Worm (Caenorhabditis elegans) whole organism, L3 larva: ENCODE results near the gene xpb-1.
A peak's percentile ranks its signal among the peaks of the same experiment; 100 is the strongest.

Source experiments
- ZK546.5 ChIP-seq: sonication (generic microtip); optimal IDR thresholded peaks from 2 replicates; lab custom pipeline; 2017; ENCODE audit warnings: missing biosample characterization, missing genetic modification characterization
- aly-2 ChIP-seq: fragments of 150-350 bp; optimal IDR thresholded peaks from 2 replicates; lab custom pipeline; 2014; ENCODE audit warnings: missing biosample characterization, missing genetic modification characterization
- ceh-9 ChIP-seq: sonication (generic microtip); optimal IDR thresholded peaks from 2 replicates; lab custom pipeline; 2018; ENCODE audit warnings: missing biosample characterization, missing genetic modification characterization
- egl-5 ChIP-seq: fragments of 150-350 bp; optimal IDR thresholded peaks from 2 replicates; lab custom pipeline; 2017; ENCODE audit warnings: missing biosample characterization, missing genetic modification reagents, missing genetic modification characterization, inconsistent platforms
- elt-1 ChIP-seq: fragments of 150-350 bp; optimal IDR thresholded peaks from 2 replicates; lab custom pipeline; 2014; ENCODE audit warnings: missing biosample characterization, missing genetic modification characterization
- elt-3 ChIP-seq, 3 experiments: fragments of 150-350 bp in 1 of 3; sonication (generic microtip) in 2 of 3; optimal IDR thresholded peaks; 2 replicates in 2 of 3; 4 replicates in 1 of 3; lab custom pipeline; 2014 to 2017; ENCODE audit warnings: missing biosample characterization in 3 of 3, missing genetic modification characterization in 3 of 3
- eor-1 ChIP-seq, 2 experiments: fragments of 150-350 bp; optimal IDR thresholded peaks; 2 replicates each; lab custom pipeline; 2014 to 2018; ENCODE audit warnings: missing biosample characterization in 2 of 2, missing genetic modification characterization in 2 of 2
- fkh-10 ChIP-seq: sonication (generic microtip); optimal IDR thresholded peaks from 2 replicates; lab custom pipeline; 2017; ENCODE audit warnings: missing biosample characterization, missing genetic modification reagents, missing genetic modification characterization
- fkh-2 ChIP-seq: fragments of 150-350 bp; optimal IDR thresholded peaks from 2 replicates; lab custom pipeline; 2014; ENCODE audit warnings: missing biosample characterization, missing genetic modification reagents, missing genetic modification characterization
- hmg-11 ChIP-seq: sonication (generic microtip); optimal IDR thresholded peaks from 2 replicates; lab custom pipeline; 2016; ENCODE audit warnings: missing genetic modification characterization, missing compliant biosample characterization
- jun-1 ChIP-seq: fragments of 150-350 bp; optimal IDR thresholded peaks from 2 replicates; lab custom pipeline; 2014; ENCODE audit warnings: missing biosample characterization, missing genetic modification reagents, missing genetic modification characterization
- lin-15B ChIP-seq: fragments of 150-350 bp; optimal IDR thresholded peaks from 2 replicates; lab custom pipeline; 2014; ENCODE audit warnings: missing biosample characterization, missing genetic modification characterization
- lsy-12 ChIP-seq: sonication (generic microtip); optimal IDR thresholded peaks from 2 replicates; lab custom pipeline; 2016; ENCODE audit warnings: mild to moderate bottlenecking, missing genetic modification characterization, missing compliant biosample characterization
- mdl-1 ChIP-seq: fragments of 150-350 bp; optimal IDR thresholded peaks from 2 replicates; lab custom pipeline; 2014; ENCODE audit warnings: missing biosample characterization, missing genetic modification characterization
- mml-1 ChIP-seq: fragments of 150-350 bp; sonication (generic microtip); optimal IDR thresholded peaks from 3 replicates; lab custom pipeline; 2014; ENCODE audit warnings: missing biosample characterization, missing genetic modification characterization
- nfya-1 ChIP-seq: sonication (generic microtip); optimal IDR thresholded peaks from 2 replicates; lab custom pipeline; 2017; ENCODE audit warnings: missing genetic modification characterization, mild to moderate bottlenecking, missing compliant biosample characterization, antibody characterized with exemption, moderate library complexity; ENCODE audit not compliant: insufficient read depth
- nhr-11 ChIP-seq: fragments of 150-350 bp; optimal IDR thresholded peaks from 2 replicates; lab custom pipeline; 2014; ENCODE audit warnings: missing biosample characterization, missing genetic modification characterization
- nhr-237 ChIP-seq: fragments of 150-350 bp; optimal IDR thresholded peaks from 2 replicates; lab custom pipeline; 2014; ENCODE audit warnings: missing biosample characterization, missing genetic modification characterization
- nhr-25 ChIP-seq: sonication (generic microtip); optimal IDR thresholded peaks from 2 replicates; lab custom pipeline; 2017; ENCODE audit warnings: missing biosample characterization, missing genetic modification characterization
- nhr-28 ChIP-seq: fragments of 150-350 bp; optimal IDR thresholded peaks from 2 replicates; lab custom pipeline; 2014; ENCODE audit warnings: missing biosample characterization, missing genetic modification characterization
- nhr-67 ChIP-seq: fragments of 150-350 bp; optimal IDR thresholded peaks from 2 replicates; lab custom pipeline; 2014; ENCODE audit warnings: missing biosample characterization, missing genetic modification characterization
- pha-4 ChIP-seq: fragments of 150-350 bp; optimal IDR thresholded peaks from 2 replicates; lab custom pipeline; 2014; ENCODE audit warnings: missing biosample characterization, missing genetic modification reagents, missing genetic modification characterization
- pqm-1 ChIP-seq: fragments of 150-350 bp; optimal IDR thresholded peaks from 2 replicates; lab custom pipeline; 2017; ENCODE audit warnings: missing biosample characterization, missing genetic modification characterization, inconsistent platforms
- skn-1 ChIP-seq: fragments of 150-350 bp; optimal IDR thresholded peaks from 2 replicates; lab custom pipeline; 2014; ENCODE audit warnings: missing biosample characterization, missing genetic modification characterization
- tbx-2 ChIP-seq: sonication (generic microtip); optimal IDR thresholded peaks from 2 replicates; lab custom pipeline; 2016; ENCODE audit warnings: mild to moderate bottlenecking, missing genetic modification characterization, missing compliant biosample characterization
- unc-62 ChIP-seq: fragments of 150-350 bp; sonication (generic microtip); optimal IDR thresholded peaks from 4 replicates; lab custom pipeline; 2014; ENCODE audit warnings: missing biosample characterization, missing genetic modification reagents, missing genetic modification characterization
- ztf-4 ChIP-seq: fragments of 150-350 bp; optimal IDR thresholded peaks from 2 replicates; lab custom pipeline; 2014; ENCODE audit warnings: missing biosample characterization, missing genetic modification characterization

xpb-1 gene

ce11 chrIII:11579380-11579779 lies 52.9 kb downstream of the xpb-1 start:
- TF ChIP-seq nhr-25 (tag; lab: Kevin White, UChicago) (no peak), ztf-4 (tag; lab: Kevin White, UChicago) (no peak), nhr-67 (no peak), lin-15B (no peak), skn-1 (tag; lab: Kevin White, UChicago) (no peak), eor-1 (tag; optimal IDR thresholded peaks at IDR 0.05; lab: Kevin White, UChicago) (no peak), elt-3 (tag; optimal IDR thresholded peaks at IDR 0.05; lab: Kevin White, UChicago) (no peak), unc-62 (no peak), nhr-28 (no peak), jun-1 (tag; lab: Kevin White, UChicago) (no peak)

- TF ChIP-seq elt-3 (tag; optimal IDR thresholded peaks at IDR 0.05; lab: Kevin White, UChicago) (no peak), lin-15B (peak; percentile 64), mml-1 (no peak), ztf-4 (tag; lab: Kevin White, UChicago) (no peak), ceh-9 (tag; lab: Kevin White, UChicago) (no peak), fkh-2 (no peak), mdl-1 (tag; lab: Kevin White, UChicago) (no peak), lsy-12 (no peak), pha-4 (tag; lab: Kevin White, UChicago) (peak; percentile 55), ZK546.5 (no peak), aly-2 (tag; lab: Kevin White, UChicago) (no peak), nhr-11 (tag; lab: Kevin White, UChicago) (no peak), fkh-10 (GFP tag; lab: Kevin White, UChicago) (no peak), tbx-2 (tag; lab: Kevin White, UChicago) (no peak), pqm-1 (peak; percentile 1), egl-5 (tag; lab: Kevin White, UChicago) (peak; percentile 60), nfya-1 (tag; lab: Kevin White, UChicago) (peak; percentile 44), nhr-237 (tag; lab: Kevin White, UChicago) (no peak)
Measured at ce11 chrIII:11580428-11580885, 54.0 kb downstream of the xpb-1 start, which contains the start of gene Y66D12A.7. TSS of gene Y66D12A.7 (minus strand) at chrIII:11580478.

DNA sequence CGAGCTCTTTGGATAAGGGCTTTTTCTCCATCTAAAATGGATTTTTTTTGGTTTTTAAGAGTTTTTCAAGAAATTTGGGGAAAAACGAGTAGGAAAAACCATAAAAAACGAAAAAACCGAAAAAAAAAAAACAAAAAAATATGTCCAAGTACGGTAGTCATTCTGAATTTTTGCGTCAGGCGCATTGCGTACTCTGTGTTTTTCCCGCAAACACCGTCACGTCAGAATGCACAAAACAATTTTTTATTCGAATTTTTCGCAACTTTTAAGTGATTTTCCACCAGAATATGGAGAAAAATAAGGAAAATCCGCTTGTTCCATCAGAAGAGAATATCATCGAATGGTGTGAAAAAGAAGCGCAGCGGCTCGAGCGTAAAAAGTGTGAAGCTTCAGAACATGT lies 54.9 kb downstream of the xpb-1 start, which contains the start of the genes Y66D12A.6 and ceh-92:
Gene Y66D12A.6 (minus strand): TSS at position 31 of the 400 bp plus-strand sequence.
Gene ceh-92 (plus strand): TSS at position 229 of the 400 bp plus-strand sequence.
- TF ChIP-seq aly-2 (tag; lab: Kevin White, UChicago) = no peak
- TF ChIP-seq elt-1 (tag; lab: Kevin White, UChicago) = no peak
- no peak for TF ChIP-seq fkh-10 (GFP tag; lab: Kevin White, UChicago)
- no peak for TF ChIP-seq hmg-11 (tag; lab: Kevin White, UChicago)
- TF ChIP-seq, all 47 proteins: peak for 0

DNA sequence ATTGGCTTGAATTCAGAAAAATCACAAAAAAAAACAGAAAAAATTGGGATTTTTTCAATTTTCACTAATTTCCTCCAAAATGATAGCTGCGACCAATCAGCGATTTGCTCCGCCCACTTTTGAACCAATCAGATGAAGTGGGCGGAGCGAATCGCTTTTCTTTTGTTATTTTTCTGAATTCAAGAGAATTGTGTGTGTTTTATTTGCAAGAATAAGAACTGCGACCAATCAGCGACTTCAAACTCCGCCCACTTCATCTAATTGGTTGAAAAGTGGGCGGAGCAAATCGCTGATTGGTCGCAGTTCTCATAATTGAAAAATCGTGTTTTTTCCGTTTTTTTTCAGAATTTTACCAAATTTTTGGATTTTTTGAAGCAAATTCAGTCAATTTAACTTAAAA lies 56.1 kb downstream of the xpb-1 start:
- TF ChIP-seq tbx-2 (tag; lab: Kevin White, UChicago) = no peak
- peak; percentile 86 for TF ChIP-seq nfya-1 (tag; lab: Kevin White, UChicago)
